Fruit fly (Drosophila melanogaster) whole organism, prepupa: ENCODE measurements around the gene Mcm6.

Experiments used
- CG10631 ChIP-seq: fragments of 200-800 bp; sonication (Bioruptor generic); optimal IDR thresholded peaks from 2 replicates; lab custom pipeline; 2016; ENCODE audit warnings: missing biosample characterization, missing genetic modification characterization
- CG10669 ChIP-seq: fragments of 200-800 bp; sonication (Bioruptor generic); optimal IDR thresholded peaks from 3 replicates; lab custom pipeline; 2018; ENCODE audit warnings: missing biosample characterization, mild to moderate bottlenecking, missing genetic modification characterization, moderate library complexity
- CG11294 ChIP-seq: fragments of 200-800 bp; sonication (Bioruptor generic); IDR thresholded peaks from 2 replicates; pipeline ENCODE4 v1.3.6; 2022; ENCODE audit warnings: missing biosample characterization, missing genetic modification characterization
- CG32006 ChIP-seq: fragments of 200-800 bp; sonication (Bioruptor generic); optimal IDR thresholded peaks from 3 replicates; lab custom pipeline; 2017; ENCODE audit warnings: missing biosample characterization, mild to moderate bottlenecking, missing genetic modification characterization
- CG34406 ChIP-seq: fragments of 200-800 bp; sonication (Bioruptor generic); optimal IDR thresholded peaks from 3 replicates; lab custom pipeline; 2016; ENCODE audit warnings: missing biosample characterization, missing genetic modification characterization
- CG3919 ChIP-seq: fragments of 200-800 bp; sonication (Bioruptor generic); optimal IDR thresholded peaks from 3 replicates; lab custom pipeline; 2016; ENCODE audit warnings: missing biosample characterization, missing genetic modification characterization
- CG6163 ChIP-seq: fragments of 200-800 bp; sonication (Bioruptor generic); IDR thresholded peaks from 3 replicates; pipeline ENCODE4 v1.3.6; 2022; ENCODE audit warnings: missing biosample characterization, missing genetic modification characterization
- CG9139 ChIP-seq: fragments of 200-800 bp; sonication (Bioruptor generic); optimal IDR thresholded peaks from 3 replicates; lab custom pipeline; 2017; ENCODE audit warnings: missing biosample characterization, mild to moderate bottlenecking, missing genetic modification characterization
- Eip78C ChIP-seq: fragments of 200-800 bp; sonication (Bioruptor generic); peaks from one replicate; lab custom pipeline; 2016; ENCODE audit warnings: missing biosample characterization, missing genetic modification characterization
- Hr4 ChIP-seq: fragments of 200-800 bp; sonication (Bioruptor generic); optimal IDR thresholded peaks from 3 replicates; lab custom pipeline; 2016; ENCODE audit warnings: missing biosample characterization, missing genetic modification characterization
- Sox14 ChIP-seq: fragments of 200-800 bp; sonication (Bioruptor generic); optimal IDR thresholded peaks from 3 replicates; lab custom pipeline; 2016; ENCODE audit warnings: missing biosample characterization, missing genetic modification characterization
- cyc ChIP-seq: fragments of 200-800 bp; sonication (Bioruptor generic); optimal IDR thresholded peaks from 3 replicates; lab custom pipeline; 2016; ENCODE audit warnings: missing biosample characterization, missing genetic modification characterization
- fkh ChIP-seq: fragments of 200-800 bp; sonication (Bioruptor generic); optimal IDR thresholded peaks from 3 replicates; lab custom pipeline; 2017; ENCODE audit warnings: missing biosample characterization, mild to moderate bottlenecking, missing genetic modification characterization, moderate library complexity
- spab ChIP-seq: fragments of 200-800 bp; sonication (Bioruptor generic); optimal IDR thresholded peaks from 2 replicates; lab custom pipeline; 2017; ENCODE audit warnings: missing biosample characterization, mild to moderate bottlenecking, missing genetic modification characterization, missing genetic modification reagents
- svp ChIP-seq: fragments of 200-800 bp; sonication (Bioruptor generic); peaks from one replicate; lab custom pipeline; 2016; ENCODE audit warnings: missing biosample characterization, missing genetic modification characterization
- topi ChIP-seq: fragments of 200-800 bp; sonication (Bioruptor generic); optimal IDR thresholded peaks from 3 replicates; lab custom pipeline; 2016; ENCODE audit warnings: missing biosample characterization, missing genetic modification characterization

Gene Mcm6

dm6 chrX:6719259-6719658 is 45.1 kb downstream of the Mcm6 start (continued):
- no peak for TF ChIP-seq spab (GFP tag; lab: Kevin White, UChicago)
- TF ChIP-seq Hr4 (GFP tag; lab: Kevin White, UChicago) = no peak
- no peak for TF ChIP-seq CG11294 (GFP tag; lab: Robert Waterston, UW)
- no peak for TF ChIP-seq topi (GFP tag; lab: Kevin White, UChicago)
- TF ChIP-seq CG6163 (GFP tag; lab: Robert Waterston, UW) = 0 out of 3 replicates have a peak, but pooled peaks have one; percentile 45
- no peak for TF ChIP-seq cyc (GFP tag; lab: Kevin White, UChicago)
- TF ChIP-seq CG9139 (GFP tag; lab: Kevin White, UChicago) = no peak
- TF ChIP-seq Sox14 (GFP tag; lab: Kevin White, UChicago) = no peak

- peak; percentile 12 for TF ChIP-seq Eip78C
- peak; percentile 74 for TF ChIP-seq fkh (GFP tag; lab: Kevin White, UChicago)
- TF ChIP-seq CG10631 (GFP tag; lab: Kevin White, UChicago) = no peak
Observed at dm6 chrX:6719968-6720367, 45.8 kb downstream of the Mcm6 start.

- TF ChIP-seq CG32006 (GFP tag; lab: Kevin White, UChicago) (no peak), svp (GFP tag; lab: Kevin White, UChicago) (peak; percentile 68), CG34406 (GFP tag; lab: Kevin White, UChicago) (no peak), Sox14 (GFP tag; lab: Kevin White, UChicago) (no peak), spab (GFP tag; lab: Kevin White, UChicago) (no peak)
Observed at dm6 chrX:6723622-6724021, 49.4 kb downstream of the Mcm6 start.

- TF ChIP-seq CG32006 (GFP tag; lab: Kevin White, UChicago) (peak; percentile 35), CG10669 (GFP tag; lab: Kevin White, UChicago) (peak; percentile 7), CG3919 (GFP tag; lab: Kevin White, UChicago) (peak; percentile 29), cyc (GFP tag; lab: Kevin White, UChicago) (no peak), Eip78C (peak; percentile 59), fkh (GFP tag; lab: Kevin White, UChicago) (no peak), svp (GFP tag; lab: Kevin White, UChicago) (peak; percentile 92), CG6163 (GFP tag; lab: Robert Waterston, UW) (peak; percentile 39; the same call in 2 of the 3 replicates)
Observed at dm6 chrX:6724904-6725505, 50.8 kb downstream of the Mcm6 start.
